Worm (Caenorhabditis elegans) whole organism, L4/young adult: Measurements from ENCODE around the gene Y41D4B.14.

Experiments
- dao-5 ChIP-seq: sonication (generic microtip); optimal IDR thresholded peaks from 2 replicates; lab custom pipeline; 2016; ENCODE audit warnings: missing genotype, missing genetic modification characterization, moderate library complexity, missing compliant biosample characterization
- him-1 ChIP-seq: sonication (generic microtip); optimal IDR thresholded peaks from 2 replicates; lab custom pipeline; 2016; ENCODE audit warnings: missing genotype, missing genetic modification reagents, missing genetic modification characterization, missing compliant biosample characterization

DNA sequence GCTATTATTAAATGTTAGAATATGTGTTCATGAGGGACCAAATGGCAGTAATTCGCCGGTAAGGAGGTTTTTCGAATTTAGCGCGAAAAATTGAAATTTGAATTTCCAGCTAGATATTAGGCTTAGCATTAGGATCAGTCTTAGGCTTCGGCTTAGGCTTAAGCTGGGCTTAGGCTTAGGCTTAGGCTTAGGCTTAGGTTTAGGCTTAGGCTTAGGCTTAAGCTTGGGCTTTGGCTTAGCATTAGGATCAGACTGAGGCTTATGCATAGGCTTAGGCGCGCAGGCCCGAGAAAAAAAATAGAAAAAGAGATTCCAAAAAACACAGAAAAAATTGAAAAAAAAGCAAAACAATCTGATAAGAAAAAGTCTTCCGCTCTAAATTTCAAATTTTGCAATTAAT lies 51.5 kb downstream of the Y41D4B.14 start:
- TF ChIP-seq him-1 (tag; lab: Kevin White, UChicago) (no peak), dao-5 (tag; lab: Kevin White, UChicago) (no peak)
